Fruit fly (Drosophila melanogaster): Measurements from ENCODE around the gene CG33912.

The CG33912 gene

DNA sequence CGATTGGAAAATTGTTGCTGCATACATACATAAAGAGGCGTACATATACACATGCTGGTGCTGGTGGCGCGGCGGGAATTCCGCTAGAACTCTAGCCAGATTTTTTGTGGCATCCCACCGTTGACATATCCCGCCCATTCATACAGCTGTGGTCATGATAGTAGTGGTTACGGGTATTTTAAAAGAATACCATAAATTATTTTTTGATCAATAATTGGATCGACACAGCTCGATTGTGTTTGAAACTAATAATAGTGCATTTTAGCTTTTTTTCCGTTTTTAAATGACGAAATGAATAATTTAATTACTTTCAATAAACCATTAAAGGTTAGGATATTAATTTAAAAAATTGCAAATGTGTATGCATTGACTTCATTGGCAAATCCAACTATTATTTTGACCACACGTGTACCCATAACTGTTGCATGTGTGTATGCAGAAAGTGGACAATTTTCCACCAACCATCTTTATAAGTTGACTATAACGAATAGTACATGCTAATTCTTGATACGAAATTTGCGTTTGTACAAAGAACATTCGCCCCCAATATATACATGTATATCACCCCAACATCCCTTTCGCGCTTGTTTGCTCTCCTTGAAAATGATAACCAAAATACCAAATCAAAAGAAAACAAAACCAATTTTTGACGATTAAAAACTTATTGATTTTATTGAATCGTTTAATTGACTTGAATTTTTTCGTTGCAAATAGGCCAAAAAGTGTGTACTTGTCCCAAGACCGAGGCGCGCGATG lies 16.6 kb upstream of the CG33912 start (continued):
- peak; percentile 29 for TF ChIP-seq tup (GFP tag; optimal IDR thresholded peaks at IDR 0.05)
- no peak for TF ChIP-seq CG7745 (tag; optimal IDR thresholded peaks at IDR 0.05)
- 0 out of 2 replicates have a peak, but pooled peaks have one; percentile 38 for TF ChIP-seq ssp (GFP tag; IDR thresholded peaks at IDR 0.05)
- TF ChIP-seq ewg (GFP tag; optimal IDR thresholded peaks at IDR 0.05): peak; percentile 60
- TF ChIP-seq CG17361 (GFP tag; IDR thresholded peaks at IDR 0.05): peak; percentile 68
- peak; percentile 74 for TF ChIP-seq CG8924 (tag; optimal IDR thresholded peaks at IDR 0.05)
- peak; percentile 18 for TF ChIP-seq Fer2 (tag; optimal IDR thresholded peaks at IDR 0.05)
- peak; percentile 73 for TF ChIP-seq Dbx (GFP tag; IDR thresholded peaks at IDR 0.05)
- TF ChIP-seq CG11247 (GFP tag; IDR thresholded peaks at IDR 0.05): peak; percentile 78
- peak; percentile 70 for TF ChIP-seq dmrt11E (tag; optimal IDR thresholded peaks at IDR 0.05)
- TF ChIP-seq CHES-1-like (GFP tag; optimal IDR thresholded peaks at IDR 0.05): peak; percentile 73
- TF ChIP-seq CG12104 (GFP tag; optimal IDR thresholded peaks at IDR 0.05): peak; percentile 77
- TF ChIP-seq Sox102F (GFP tag; optimal IDR thresholded peaks at IDR 0.05): peak; percentile 84
- peak; percentile 81 for TF ChIP-seq CG8388 (GFP tag; optimal IDR thresholded peaks at IDR 0.05)
- peak; percentile 40 for TF ChIP-seq YL-1 (GFP tag; optimal IDR thresholded peaks at IDR 0.05)
- peak; percentile 85 for TF ChIP-seq CG17328 (GFP tag; IDR thresholded peaks at IDR 0.05)
- TF ChIP-seq Hand (GFP tag; optimal IDR thresholded peaks at IDR 0.05): peak; percentile 9
- peak; percentile 81; the same call in 2 of the 3 replicates for TF ChIP-seq ase (GFP tag; IDR thresholded peaks at IDR 0.05)
- peak; percentile 52 for TF ChIP-seq CG4617 (GFP tag; optimal IDR thresholded peaks at IDR 0.05; ENCODE audit: borderline replicate concordance)
- TF ChIP-seq C15 (GFP tag; IDR thresholded peaks at IDR 0.05): 0 out of 3 replicates have a peak, but pooled peaks have one; percentile 38
- no peak for TF ChIP-seq CG2129 (GFP tag; IDR thresholded peaks at IDR 0.05; ENCODE audit: partially characterized antibody)
- TF ChIP-seq HmgZ (tag; optimal IDR thresholded peaks at IDR 0.05): peak; percentile 63
- TF ChIP-seq ken (GFP tag; IDR thresholded peaks at IDR 0.05): peak; percentile 75; the same call in 1 of the 3 replicates
- peak; percentile 39 for TF ChIP-seq CG31365 (tag; optimal IDR thresholded peaks at IDR 0.05)
- peak; percentile 56 for TF ChIP-seq Hr3 (GFP tag; optimal IDR thresholded peaks at IDR 0.05)
- peak; percentile 33 for TF ChIP-seq CG6654 (GFP tag; optimal IDR thresholded peaks at IDR 0.05)
- TF ChIP-seq cwo (GFP tag; optimal IDR thresholded peaks at IDR 0.05): peak; percentile 67
- TF ChIP-seq CG1602 (GFP tag; optimal IDR thresholded peaks at IDR 0.05): peak; percentile 73
- peak; percentile 65 for TF ChIP-seq btn (GFP tag; optimal IDR thresholded peaks at IDR 0.05)
- TF ChIP-seq CG5953 (GFP tag; IDR thresholded peaks at IDR 0.05): peak; percentile 83
- TF ChIP-seq bcd (GFP tag; optimal IDR thresholded peaks at IDR 0.05): peak; percentile 71
- peak; percentile 66 for TF ChIP-seq CG12659 (GFP tag; optimal IDR thresholded peaks at IDR 0.05)
- TF ChIP-seq Hr51 (GFP tag; optimal IDR thresholded peaks at IDR 0.05): peak; percentile 37 to 85
- no peak for TF ChIP-seq CG16813 (GFP tag; IDR thresholded peaks at IDR 0.05; ENCODE audit: partially characterized antibody)
- TF ChIP-seq CG3281 (GFP tag; optimal IDR thresholded peaks at IDR 0.05): peak; percentile 81
- TF ChIP-seq CG7839 (tag; optimal IDR thresholded peaks at IDR 0.05): peak; percentile 81
- TF ChIP-seq Tbp (GFP tag; optimal IDR thresholded peaks at IDR 0.05): no peak
- peak; percentile 78 for TF ChIP-seq CG15269 (tag; optimal IDR thresholded peaks at IDR 0.05)
- TF ChIP-seq scrt (GFP tag; optimal IDR thresholded peaks at IDR 0.05): peak; percentile 66
- TF ChIP-seq wek (GFP tag; optimal IDR thresholded peaks at IDR 0.05): peak; percentile 73
- TF ChIP-seq mld (GFP tag; IDR thresholded peaks at IDR 0.05; ENCODE audit: partially characterized antibody): no peak
- peak; percentile 51 for TF ChIP-seq pum (GFP tag; optimal IDR thresholded peaks at IDR 0.05)
- TF ChIP-seq CG7987 (GFP tag; optimal IDR thresholded peaks at IDR 0.05): peak; percentile 43
- peak; percentile 55 for TF ChIP-seq CG15601 (tag; optimal IDR thresholded peaks at IDR 0.05)
- TF ChIP-seq CG16815 (GFP tag; optimal IDR thresholded peaks at IDR 0.05): peak; percentile 40
- peak; percentile 67 for TF ChIP-seq CG1233 (GFP tag; optimal IDR thresholded peaks at IDR 0.05)
- TF ChIP-seq Hr78 (GFP tag; optimal IDR thresholded peaks at IDR 0.05): no peak

All from whole organism, embryonic.